Worm (Caenorhabditis elegans): ENCODE measurements around the gene Y43F8B.1.
A peak's percentile ranks its signal among the peaks of the same experiment; 100 is the strongest.

The Y43F8B.1 gene

DNA sequence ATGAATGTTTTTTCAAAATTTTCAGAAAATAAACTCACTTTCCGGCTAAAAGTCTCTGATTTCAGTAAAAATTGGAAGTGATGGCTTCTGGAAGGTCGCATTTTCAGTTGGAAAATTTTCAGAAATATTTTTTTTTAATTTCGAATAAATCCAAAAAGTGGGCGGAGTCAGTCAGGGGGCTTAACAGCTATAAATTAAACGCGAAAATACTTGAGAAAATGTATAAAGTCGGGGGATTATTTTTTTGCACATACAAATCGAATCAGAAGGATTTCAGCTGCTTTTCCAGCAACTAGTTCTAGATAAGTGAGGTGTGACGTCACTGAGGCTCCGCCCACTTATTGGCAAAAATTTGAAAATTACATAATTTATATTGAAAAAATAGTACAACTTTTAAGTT, 13.0 kb downstream of the Y43F8B.1 start, which contains the start of gene Y43F8B.2:
TSS of gene Y43F8B.2 (minus strand) at position 101 of the 400 bp plus-strand sequence.
- TF ChIP-seq W03F9.2 (tag; optimal IDR thresholded peaks at IDR 0.05) (no peak), dao-5 (tag; optimal IDR thresholded peaks at IDR 0.05) (no peak)

ce11 chrV:19531034-19531433, 15.0 kb downstream of the Y43F8B.1 start:
- TF ChIP-seq W03F9.2 (tag; optimal IDR thresholded peaks at IDR 0.05): no peak
- no peak for TF ChIP-seq dao-5 (tag; optimal IDR thresholded peaks at IDR 0.05)
- TF ChIP-seq him-1 (tag; optimal IDR thresholded peaks at IDR 0.05): no peak

DNA sequence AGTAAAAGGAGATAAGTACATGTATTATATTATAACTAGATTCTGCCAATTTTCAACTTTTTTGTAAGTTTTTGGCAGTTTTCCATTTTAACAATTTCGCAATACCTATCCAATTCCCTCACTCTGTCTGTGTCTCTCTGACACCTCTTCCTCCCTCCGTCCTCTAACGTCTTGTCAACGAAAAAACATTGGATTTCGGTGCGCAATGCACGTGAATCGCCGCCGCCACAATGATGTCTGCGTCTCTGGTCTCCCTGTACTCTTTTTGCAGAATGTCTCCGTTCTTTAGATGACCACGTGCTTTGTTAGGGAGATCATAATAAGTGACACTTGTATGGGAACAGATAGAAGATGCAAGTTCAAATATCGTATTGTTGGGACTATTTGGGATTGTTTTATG, 16.8 kb downstream of the Y43F8B.1 start:
- TF ChIP-seq him-1 (tag; optimal IDR thresholded peaks at IDR 0.05): peak; percentile 74
- TF ChIP-seq W03F9.2 (tag; optimal IDR thresholded peaks at IDR 0.05): peak; percentile 87
- no peak for TF ChIP-seq dao-5 (tag; optimal IDR thresholded peaks at IDR 0.05)

DNA sequence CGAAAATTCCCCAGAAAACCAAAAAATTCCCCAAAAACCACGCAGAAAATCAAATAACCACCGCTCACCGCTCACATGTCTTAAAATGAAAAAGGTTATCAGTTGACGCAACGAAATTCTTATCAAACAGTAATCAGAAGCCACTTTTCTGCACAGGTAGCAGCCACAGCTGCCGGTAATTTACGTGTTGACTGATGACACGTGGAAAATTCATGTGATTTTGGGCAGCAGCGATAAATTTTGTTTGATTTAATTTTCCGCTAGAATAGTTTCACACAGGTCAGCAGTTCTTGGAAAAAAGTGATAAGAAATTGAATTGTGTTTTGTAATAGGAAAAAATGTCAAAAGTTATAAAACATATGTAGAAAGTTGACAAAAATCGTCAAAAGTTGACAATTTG, 18.4 kb downstream of the Y43F8B.1 start:
- TF ChIP-seq W03F9.2 (tag; optimal IDR thresholded peaks at IDR 0.05) (no peak), him-1 (tag; optimal IDR thresholded peaks at IDR 0.05) (no peak), dao-5 (tag; optimal IDR thresholded peaks at IDR 0.05) (no peak)

DNA sequence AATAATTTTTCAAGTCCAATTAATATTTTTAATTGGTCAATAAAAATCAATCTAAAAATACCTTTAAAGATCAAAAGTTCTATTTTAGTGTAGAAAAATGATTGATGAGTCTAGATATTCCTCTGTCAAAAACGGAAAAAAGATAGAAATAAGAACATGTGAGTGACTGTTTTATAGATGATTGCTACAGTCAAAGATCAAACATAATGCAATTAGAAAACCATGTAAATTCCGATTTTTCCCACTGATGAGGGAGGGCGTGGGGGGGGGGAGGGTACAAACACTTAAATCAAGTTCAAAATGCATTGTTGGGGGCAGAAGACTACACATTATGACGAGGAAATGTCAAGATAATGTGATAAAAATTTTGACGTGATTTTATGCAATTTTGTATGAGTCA, 19.8 kb downstream of the Y43F8B.1 start:
- TF ChIP-seq dao-5 (tag; optimal IDR thresholded peaks at IDR 0.05) (no peak), W03F9.2 (tag; optimal IDR thresholded peaks at IDR 0.05) (no peak), him-1 (tag; optimal IDR thresholded peaks at IDR 0.05) (no peak)

- TF ChIP-seq W03F9.2 (tag; optimal IDR thresholded peaks at IDR 0.05) (peak; percentile 43), him-1 (tag; optimal IDR thresholded peaks at IDR 0.05) (no peak), dao-5 (tag; optimal IDR thresholded peaks at IDR 0.05) (no peak)
Measured at ce11 chrV:19524569-19524968, 21.4 kb downstream of the Y43F8B.1 start.

DNA sequence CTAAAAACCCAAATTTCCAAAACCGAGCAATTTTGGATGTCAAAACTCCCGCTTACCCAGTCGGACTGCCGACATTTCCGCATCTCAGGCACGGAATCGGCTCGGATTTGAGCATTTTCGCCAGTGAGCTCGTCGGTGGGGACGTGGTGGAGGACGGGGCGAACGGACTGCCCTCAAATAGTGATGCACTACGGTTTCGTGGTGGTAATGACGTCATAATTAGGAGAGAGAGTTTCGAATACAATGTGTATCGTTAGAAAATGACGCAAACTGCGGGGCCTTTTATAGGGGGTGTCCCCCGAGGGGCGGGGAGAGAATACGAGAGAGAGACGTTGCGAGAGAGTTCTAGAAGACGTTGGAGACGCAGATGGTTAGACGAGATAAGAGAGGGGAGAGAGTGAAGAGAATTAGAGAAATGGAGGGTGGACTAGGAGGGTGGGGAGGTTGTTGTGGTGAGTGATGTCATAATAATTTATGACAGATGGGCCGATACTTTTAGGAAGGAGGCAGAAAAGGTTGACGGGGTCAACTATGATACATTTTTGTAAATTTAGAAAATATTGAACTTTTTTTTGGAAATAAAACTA, 23.4 kb downstream of the Y43F8B.1 start:
- TF ChIP-seq him-1 (tag; optimal IDR thresholded peaks at IDR 0.05): peak; percentile 83
- TF ChIP-seq W03F9.2 (tag; optimal IDR thresholded peaks at IDR 0.05): peak; percentile 68
- no peak for TF ChIP-seq dao-5 (tag; optimal IDR thresholded peaks at IDR 0.05)

ce11 chrV:19521351-19522278, 24.4 kb downstream of the Y43F8B.1 start:
- TF ChIP-seq W03F9.2 (tag; optimal IDR thresholded peaks at IDR 0.05) (no peak), dao-5 (tag; optimal IDR thresholded peaks at IDR 0.05) (no peak), him-1 (tag; optimal IDR thresholded peaks at IDR 0.05) (no peak)

- TF ChIP-seq W03F9.2 (tag; optimal IDR thresholded peaks at IDR 0.05): no peak
- TF ChIP-seq dao-5 (tag; optimal IDR thresholded peaks at IDR 0.05): no peak
- no peak for TF ChIP-seq him-1 (tag; optimal IDR thresholded peaks at IDR 0.05)
Measured at ce11 chrV:19520597-19521322, 25.2 kb downstream of the Y43F8B.1 start.

- no peak for TF ChIP-seq W03F9.2 (tag; optimal IDR thresholded peaks at IDR 0.05)
- TF ChIP-seq him-1 (tag; optimal IDR thresholded peaks at IDR 0.05): no peak
Measured at ce11 chrV:19520130-19520529, 25.9 kb downstream of the Y43F8B.1 start.

ce11 chrV:19519511-19519934, 26.5 kb downstream of the Y43F8B.1 start:
- TF ChIP-seq dao-5 (tag; optimal IDR thresholded peaks at IDR 0.05) (no peak), W03F9.2 (tag; optimal IDR thresholded peaks at IDR 0.05) (no peak), him-1 (tag; optimal IDR thresholded peaks at IDR 0.05) (no peak)

DNA sequence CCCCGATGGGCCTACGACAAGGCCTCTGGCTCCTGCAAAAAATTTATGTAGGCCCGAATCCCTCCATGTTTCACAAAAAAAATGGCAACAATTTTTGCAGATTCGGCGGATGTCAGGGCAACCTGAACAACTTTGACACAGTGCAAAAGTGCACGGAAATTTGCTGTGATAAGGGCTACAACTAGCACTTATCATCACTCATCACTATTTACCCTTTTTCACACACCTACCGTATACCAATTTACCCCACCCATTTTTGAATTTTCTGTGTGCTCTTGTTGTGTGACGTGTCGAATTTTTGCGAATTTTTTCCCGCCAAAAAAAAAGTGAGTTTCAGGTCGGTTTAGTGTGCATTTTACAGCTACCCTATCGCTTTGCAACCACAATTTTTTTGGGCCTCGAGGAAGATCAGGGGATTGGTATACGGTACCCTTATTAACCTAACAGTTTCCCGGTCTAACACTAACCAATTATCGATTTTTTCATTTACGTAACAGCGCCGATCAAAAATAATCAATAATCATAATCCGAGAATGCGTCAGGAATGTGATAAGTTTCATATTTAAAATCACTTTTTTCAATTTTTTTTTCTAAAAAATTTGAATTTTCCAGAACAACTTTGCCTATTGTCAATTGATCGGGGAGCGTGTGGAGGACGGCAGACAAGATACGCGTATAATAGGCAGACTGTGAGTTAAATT, 27.4 kb downstream of the Y43F8B.1 start:
- TF ChIP-seq him-1 (tag; optimal IDR thresholded peaks at IDR 0.05) (no peak), dao-5 (tag; optimal IDR thresholded peaks at IDR 0.05) (no peak), W03F9.2 (tag; optimal IDR thresholded peaks at IDR 0.05) (no peak)

ce11 chrV:19513552-19513951, 32.4 kb downstream of the Y43F8B.1 start, which contains the start of gene phy-4:
Gene phy-4, minus strand, starts transcription at chrV:19513652.
- TF ChIP-seq dao-5 (tag; optimal IDR thresholded peaks at IDR 0.05) (no peak), W03F9.2 (tag; optimal IDR thresholded peaks at IDR 0.05) (no peak), him-1 (tag; optimal IDR thresholded peaks at IDR 0.05) (no peak)

Data from whole organism, L4/young adult.